Fruit fly (Drosophila melanogaster) whole organism, embryonic: ENCODE data around the gene raptor.

ENCODE experiments used
- BEAF-32 ChIP-seq: fragments of 200-800 bp; sonication (Bioruptor generic); optimal IDR thresholded peaks from 3 replicates; lab custom pipeline; 2017; ENCODE audit warnings: missing biosample characterization, missing genetic modification characterization, mild to moderate bottlenecking, moderate library complexity, missing genetic modification reagents
- CG12236 ChIP-seq: fragments of 200-800 bp; sonication (Bioruptor generic); optimal IDR thresholded peaks from 2 replicates; lab custom pipeline; 2016; ENCODE audit warnings: missing biosample characterization, missing genetic modification characterization
- CG1233 ChIP-seq: fragments of 200-800 bp; sonication (Bioruptor generic); optimal IDR thresholded peaks from 4 replicates; lab custom pipeline; 2018; ENCODE audit warnings: missing biosample characterization, mild to moderate bottlenecking, missing genetic modification characterization
- CG1529 ChIP-seq: fragments of 200-800 bp; sonication (Bioruptor generic); optimal IDR thresholded peaks from 3 replicates; lab custom pipeline; 2018; ENCODE audit warnings: missing biosample characterization, missing genetic modification characterization
- CG1603 ChIP-seq: fragments of 200-800 bp; sonication (Bioruptor generic); optimal IDR thresholded peaks from 2 replicates; lab custom pipeline; 2019; ENCODE audit warnings: missing biosample characterization, mild to moderate bottlenecking, missing genetic modification characterization, moderate library complexity
- CG17568 ChIP-seq: fragments of 200-800 bp; sonication (Bioruptor generic); optimal IDR thresholded peaks from 2 replicates; lab custom pipeline; 2018; ENCODE audit warnings: missing biosample characterization, mild to moderate bottlenecking, missing genetic modification characterization, moderate library complexity
- CG17802 ChIP-seq: fragments of 200-800 bp; sonication (Bioruptor generic); optimal IDR thresholded peaks from 2 replicates; lab custom pipeline; 2018; ENCODE audit warnings: missing biosample characterization, mild to moderate bottlenecking, missing genetic modification characterization, moderate library complexity
- CG2120 ChIP-seq: fragments of 200-800 bp; sonication (Bioruptor generic); optimal IDR thresholded peaks from 3 replicates; lab custom pipeline; 2016; ENCODE audit warnings: missing biosample characterization, missing genetic modification characterization
- CG3838 ChIP-seq: fragments of 200-800 bp; sonication (Bioruptor generic); optimal IDR thresholded peaks from 3 replicates; lab custom pipeline; 2016; ENCODE audit warnings: missing biosample characterization, missing genetic modification characterization
- CG5953 ChIP-seq: fragments of 200-800 bp; sonication (Bioruptor generic); IDR thresholded peaks from 2 replicates; pipeline ENCODE4 v1.3.6; 2022; ENCODE audit warnings: missing biosample characterization, missing genetic modification characterization
- CG6272 ChIP-seq: fragments of 200-800 bp; sonication (Bioruptor generic); IDR thresholded peaks from 2 replicates; pipeline ENCODE4 v1.3.6; 2022; ENCODE audit warnings: missing biosample characterization, missing genetic modification characterization
- CG8924 ChIP-seq: fragments of 200-800 bp; optimal IDR thresholded peaks from 3 replicates; lab custom pipeline; 2019; ENCODE audit warnings: missing biosample characterization, mild to moderate bottlenecking, missing genetic modification characterization, moderate library complexity
- CHES-1-like ChIP-seq: fragments of 200-800 bp; sonication (Bioruptor generic); optimal IDR thresholded peaks from 2 replicates; lab custom pipeline; 2016; ENCODE audit warnings: missing biosample characterization, missing genetic modification characterization
- Chrac-16 ChIP-seq: fragments of 200-800 bp; sonication (Bioruptor generic); optimal IDR thresholded peaks from 3 replicates; lab custom pipeline; 2016; ENCODE audit warnings: missing biosample characterization, missing genetic modification characterization
- CrebB ChIP-seq: fragments of 200-800 bp; sonication (Bioruptor generic); optimal IDR thresholded peaks from 3 replicates; lab custom pipeline; 2018; ENCODE audit warnings: missing biosample characterization, mild to moderate bottlenecking, missing genetic modification characterization
- Dip3 ChIP-seq: fragments of 200-800 bp; sonication (Bioruptor generic); optimal IDR thresholded peaks from 3 replicates; lab custom pipeline; 2016; ENCODE audit warnings: missing biosample characterization, missing genetic modification characterization
- Doc3 ChIP-seq: fragments of 200-800 bp; sonication (Bioruptor generic); IDR thresholded peaks from 3 replicates; pipeline ENCODE4 v1.3.6; 2022; ENCODE audit warnings: missing biosample characterization, missing genetic modification characterization; ENCODE audit not compliant: partially characterized antibody
- E2f1 ChIP-seq: fragments of 200-800 bp; sonication (Bioruptor generic); IDR thresholded peaks from 2 replicates; pipeline ENCODE4 v1.3.6; 2022; ENCODE audit warnings: missing biosample characterization, missing genetic modification characterization
- Hmr ChIP-seq: fragments of 200-800 bp; sonication (Bioruptor generic); optimal IDR thresholded peaks from 3 replicates; lab custom pipeline; 2017; ENCODE audit warnings: mild to moderate bottlenecking, missing biosample characterization, missing genetic modification reagents, missing genetic modification characterization
- Hr3 ChIP-seq: fragments of 200-800 bp; sonication (Bioruptor generic); optimal IDR thresholded peaks from 3 replicates; lab custom pipeline; 2016; ENCODE audit warnings: missing biosample characterization, missing genetic modification characterization
- Hr51 ChIP-seq, 2 experiments: fragments of 200-800 bp; sonication (Bioruptor generic); optimal IDR thresholded peaks; 2 replicates in 1 of 2; 3 replicates in 1 of 2; lab custom pipeline; 2016 to 2018; ENCODE audit warnings: missing biosample characterization in 2 of 2, missing genetic modification characterization in 2 of 2, mild to moderate bottlenecking in 1 of 2, moderate library complexity in 1 of 2
- Hr78 ChIP-seq, 2 experiments: fragments of 200-800 bp in 1 of 2; fragments of >200 bp in 1 of 2; sonication (Bioruptor generic) in 1 of 2; optimal IDR thresholded peaks; 2 replicates each; lab custom pipeline; 2017 to 2019; ENCODE audit warnings: missing biosample characterization in 2 of 2, missing genetic modification characterization in 2 of 2, mild to moderate bottlenecking in 1 of 2, moderate library complexity in 1 of 2
- MESR4 ChIP-seq: fragments of 200-800 bp; sonication (Bioruptor generic); optimal IDR thresholded peaks from 2 replicates; lab custom pipeline; 2018; ENCODE audit warnings: missing biosample characterization, mild to moderate bottlenecking, missing genetic modification characterization, moderate library complexity
- Med ChIP-seq: fragments of 200-800 bp; sonication (Bioruptor generic); peaks from one replicate; lab custom pipeline; 2016; ENCODE audit warnings: missing biosample characterization, missing genetic modification characterization, mild to moderate bottlenecking, inconsistent platforms, moderate library complexity
- NC2α ChIP-seq: fragments of 200-800 bp; sonication (Bioruptor generic); optimal IDR thresholded peaks from 2 replicates; lab custom pipeline; 2016; ENCODE audit warnings: missing biosample characterization, missing genetic modification characterization
- Ptx1 ChIP-seq: fragments of 200-800 bp; sonication (Bioruptor generic); IDR thresholded peaks from 2 replicates; pipeline ENCODE4 v1.3.6; 2022; ENCODE audit warnings: missing biosample characterization, missing genetic modification characterization
- ac ChIP-seq: fragments of 200-800 bp; sonication (Bioruptor generic); optimal IDR thresholded peaks from 3 replicates; lab custom pipeline; 2017; ENCODE audit warnings: missing biosample characterization, mild to moderate bottlenecking, missing genetic modification characterization
- ara ChIP-seq: fragments of 200-800 bp; sonication (Bioruptor generic); IDR thresholded peaks from 2 replicates; pipeline ENCODE4 v1.3.6; 2022; ENCODE audit warnings: missing biosample characterization, missing genetic modification characterization
- ato ChIP-seq: fragments of 200-800 bp; sonication (Bioruptor generic); IDR thresholded peaks from 2 replicates; pipeline ENCODE4 v1.3.6; 2022; ENCODE audit warnings: missing biosample characterization, missing genetic modification characterization; ENCODE audit not compliant: partially characterized antibody
- chif ChIP-seq, 2 experiments: fragments of 200-800 bp; sonication (Bioruptor generic); optimal IDR thresholded peaks; 3 replicates each; lab custom pipeline; 2016; ENCODE audit warnings: missing biosample characterization in 2 of 2, missing genetic modification characterization in 2 of 2
- crc ChIP-seq: fragments of 200-800 bp; sonication (Bioruptor generic); optimal IDR thresholded peaks from 2 replicates; lab custom pipeline; 2016; ENCODE audit warnings: missing biosample characterization, missing genetic modification characterization
- disco-r ChIP-seq: fragments of 200-800 bp; sonication (Bioruptor generic); optimal IDR thresholded peaks from 2 replicates; lab custom pipeline; 2016; ENCODE audit warnings: missing biosample characterization, missing genetic modification characterization
- fd64A ChIP-seq: fragments of 200-800 bp; sonication (Bioruptor generic); optimal IDR thresholded peaks from 3 replicates; lab custom pipeline; 2018; ENCODE audit warnings: missing biosample characterization, mild to moderate bottlenecking, missing genetic modification characterization
- hb ChIP-seq: fragments of 200-800 bp; sonication (Bioruptor generic); IDR thresholded peaks from 3 replicates; pipeline ENCODE4 v1.3.6; 2022; ENCODE audit warnings: missing biosample characterization, missing genetic modification characterization; ENCODE audit not compliant: partially characterized antibody
- klu ChIP-seq: fragments of 200-800 bp; sonication (Bioruptor generic); IDR thresholded peaks from 2 replicates; pipeline ENCODE4 v1.3.6; 2022; ENCODE audit warnings: missing biosample characterization, missing genetic modification characterization
- knrl ChIP-seq: fragments of 200-800 bp; sonication (Bioruptor generic); IDR thresholded peaks from 3 replicates; pipeline ENCODE4 v1.3.6; 2022; ENCODE audit warnings: missing biosample characterization, missing genetic modification characterization; ENCODE audit not compliant: partially characterized antibody
- lab ChIP-seq: fragments of 200-800 bp; sonication (Bioruptor generic); optimal IDR thresholded peaks from 3 replicates; lab custom pipeline; 2017; ENCODE audit warnings: missing biosample characterization, missing genetic modification characterization, mild to moderate bottlenecking, moderate library complexity, missing genetic modification reagents
- lilli ChIP-seq: fragments of 200-800 bp; sonication (Bioruptor generic); optimal IDR thresholded peaks from 3 replicates; lab custom pipeline; 2016; ENCODE audit warnings: missing biosample characterization, missing genetic modification characterization
- nerfin-2 ChIP-seq: fragments of 200-800 bp; sonication (Bioruptor generic); IDR thresholded peaks from 2 replicates; pipeline ENCODE4 v1.3.6; 2022; ENCODE audit warnings: missing biosample characterization, missing genetic modification characterization; ENCODE audit not compliant: partially characterized antibody
- pnt ChIP-seq: fragments of 200-800 bp; sonication (Bioruptor generic); optimal IDR thresholded peaks from 3 replicates; lab custom pipeline; 2016; ENCODE audit warnings: missing biosample characterization, missing genetic modification characterization
- prd ChIP-seq, 3 experiments: fragments of >200 bp in 2 of 3; fragments of 200-800 bp in 1 of 3; sonication (Bioruptor generic) in 1 of 3; optimal IDR thresholded peaks in 2 of 3; IDR thresholded peaks in 1 of 3; 2 replicates in 2 of 3; 3 replicates in 1 of 3; pipeline versions ENCODE4 v1.3.6 to Lab custom; 2017 to 2022; ENCODE audit warnings: missing biosample characterization in 1 of 3, missing genetic modification characterization in 1 of 3
- pros ChIP-seq: fragments of 200-800 bp; sonication (Bioruptor generic); optimal IDR thresholded peaks from 3 replicates; lab custom pipeline; 2019; ENCODE audit warnings: missing biosample characterization, mild to moderate bottlenecking, missing genetic modification characterization, moderate library complexity
- sens ChIP-seq: fragments of 200-800 bp; sonication (Bioruptor generic); peaks from one replicate; lab custom pipeline; 2016; ENCODE audit warnings: missing biosample characterization, missing genetic modification characterization
- slp2 ChIP-seq: fragments of 200-800 bp; sonication (Bioruptor generic); optimal IDR thresholded peaks from 2 replicates; lab custom pipeline; 2016; ENCODE audit warnings: missing biosample characterization, missing genetic modification characterization
- sna ChIP-seq: fragments of 200-800 bp; sonication (Bioruptor generic); IDR thresholded peaks from 2 replicates; pipeline ENCODE4 v1.3.6; 2022; ENCODE audit warnings: missing biosample characterization, missing genetic modification characterization; ENCODE audit not compliant: partially characterized antibody
- so ChIP-seq: fragments of 200-800 bp; sonication (Bioruptor generic); IDR thresholded peaks from 3 replicates; pipeline ENCODE4 v1.3.6; 2022; ENCODE audit warnings: missing biosample characterization, missing genetic modification characterization
- vnd ChIP-seq: fragments of 200-800 bp; sonication (Bioruptor generic); IDR thresholded peaks from 3 replicates; pipeline ENCODE4 v1.3.6; 2022; ENCODE audit warnings: missing biosample characterization, missing genetic modification characterization; ENCODE audit not compliant: partially characterized antibody

Gene raptor

DNA sequence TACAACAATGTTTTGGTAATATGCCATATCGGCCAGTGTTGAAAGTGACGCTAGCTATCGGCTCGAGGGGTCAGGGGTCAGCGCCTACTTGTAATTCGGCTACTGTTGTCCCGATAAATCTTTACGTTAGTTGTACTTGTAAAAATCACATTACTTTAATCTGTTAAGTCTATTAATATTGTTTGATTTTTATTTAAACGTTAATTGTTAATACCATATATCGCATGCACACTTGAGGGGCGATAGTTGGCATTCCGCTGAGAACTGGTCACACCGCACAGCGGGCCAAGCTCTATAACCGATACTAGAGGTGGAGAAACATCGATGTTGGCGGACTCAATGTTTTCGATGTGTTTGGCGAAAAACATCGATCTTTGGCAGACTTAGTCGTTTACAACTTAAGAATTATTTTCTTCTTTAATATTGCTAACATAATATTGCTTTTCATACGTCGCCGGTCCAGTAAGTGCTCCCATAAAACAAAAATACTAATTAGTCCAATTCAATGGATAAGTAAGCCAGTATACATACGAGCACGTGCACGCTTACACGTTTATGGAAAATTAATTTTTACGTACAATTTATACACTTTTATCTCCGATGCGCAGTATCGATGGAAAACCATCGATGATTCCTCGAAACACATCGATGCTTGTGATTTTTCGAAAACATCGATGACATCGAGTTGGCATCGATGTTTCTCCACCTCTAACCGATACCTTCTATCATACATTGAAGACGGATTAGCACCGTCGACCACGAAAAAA is 52.6 kb downstream of the raptor start, which contains the start of the genes rux and MCTS1 (continued):
- TF ChIP-seq CG3838 (GFP tag; lab: Kevin White, UChicago) = no peak
- TF ChIP-seq pros (GFP tag; lab: Kevin White, UChicago) = no peak
- peak; percentile 94 for TF ChIP-seq Doc3 (GFP tag; lab: Robert Waterston, UW)
- TF ChIP-seq CHES-1-like = peak; percentile 32
- TF ChIP-seq CG2120 (GFP tag; lab: Kevin White, UChicago) = peak; percentile 56
- peak in 1 of 2 experiments; percentile 16 for TF ChIP-seq Hr51 (GFP tag; optimal IDR thresholded peaks at IDR 0.05; lab: Kevin White, UChicago)
- peak; percentile 65 for TF ChIP-seq CG1603 (tag; lab: Kevin White, UChicago)
- TF ChIP-seq slp2 (GFP tag; lab: Kevin White, UChicago) = peak; percentile 20
- no peak for TF ChIP-seq disco-r (GFP tag; lab: Kevin White, UChicago)
- peak; percentile 14 for TF ChIP-seq Hr3
- TF ChIP-seq fd64A (GFP tag; lab: Kevin White, UChicago) = no peak
- peak; percentile 92 for TF ChIP-seq vnd
- TF ChIP-seq Chrac-16 = peak; percentile 31
- peak; percentile 50 for TF ChIP-seq lilli
- TF ChIP-seq ara = 0 out of 2 replicates have a peak, but pooled peaks have one; percentile 33
- TF ChIP-seq pnt = peak; percentile 30
- TF ChIP-seq klu (GFP tag; lab: Robert Waterston, UW) = peak; percentile 21; the same call in 1 of the 2 replicates
- TF ChIP-seq CG6272 (GFP tag; lab: Robert Waterston, UW) = peak; percentile 53
- TF ChIP-seq Dip3 (GFP tag; lab: Kevin White, UChicago) = peak; percentile 40
- TF ChIP-seq ac = no peak
- TF ChIP-seq CG17802 = no peak
- peak; percentile 90 for TF ChIP-seq hb (GFP tag; lab: Robert Waterston, UW)
- TF ChIP-seq CG1233 (GFP tag; lab: Kevin White, UChicago) = no peak
- no peak for TF ChIP-seq CG12236 (GFP tag; lab: Kevin White, UChicago)
- peak; percentile 64 to 100 for TF ChIP-seq Hr78 (GFP tag; optimal IDR thresholded peaks at IDR 0.05; lab: Kevin White, UChicago)
- peak; percentile 88 for TF ChIP-seq sens (GFP tag; lab: Kevin White, UChicago)
- no peak for TF ChIP-seq CG1529 (GFP tag; lab: Kevin White, UChicago)
- TF ChIP-seq Hmr (GFP tag; lab: Kevin White, UChicago) = peak; percentile 9
- TF ChIP-seq so = no peak
- TF ChIP-seq E2f1 (GFP tag; lab: Robert Waterston, UW) = no peak
- peak; percentile 31 for TF ChIP-seq crc
- TF ChIP-seq chif (GFP tag; optimal IDR thresholded peaks at IDR 0.05; lab: Kevin White, UChicago) = peak in 1 of 2 experiments; percentile 19
- TF ChIP-seq CG8924 (tag; lab: Kevin White, UChicago) = peak; percentile 49
- peak; percentile 94 for TF ChIP-seq sna (GFP tag; lab: Robert Waterston, UW)
- peak; percentile 44 for TF ChIP-seq MESR4 (GFP tag; lab: Kevin White, UChicago)
- TF ChIP-seq Med (GFP tag; lab: Kevin White, UChicago) = peak; percentile 87
- TF ChIP-seq CG17568 (GFP tag; lab: Kevin White, UChicago) = no peak
- peak; percentile 94 for TF ChIP-seq knrl (GFP tag; lab: Robert Waterston, UW)
- no peak for TF ChIP-seq prd (optimal IDR thresholded peaks at IDR 0.05; lab: Kevin White, UChicago)
- TF ChIP-seq prd (GFP tag; IDR thresholded peaks at IDR 0.05; lab: Robert Waterston, UW) = peak; percentile 45; the same call in 2 of the 3 replicates
- no peak for TF ChIP-seq CG5953
- TF ChIP-seq Ptx1 = peak; percentile 37
- TF ChIP-seq CrebB (tag; lab: Kevin White, UChicago) = no peak
- TF ChIP-seq BEAF-32 (GFP tag; lab: Kevin White, UChicago) = peak; percentile 97
- TF ChIP-seq ato (GFP tag; lab: Robert Waterston, UW) = peak; percentile 86
- TF ChIP-seq nerfin-2 (GFP tag; lab: Robert Waterston, UW) = peak; percentile 92
- TF ChIP-seq lab (GFP tag; lab: Kevin White, UChicago) = peak; percentile 10
- no peak for TF ChIP-seq NC2α (GFP tag; lab: Kevin White, UChicago)
